Worm (Caenorhabditis elegans): Measurements from ENCODE around the gene pas-1.

DNA sequence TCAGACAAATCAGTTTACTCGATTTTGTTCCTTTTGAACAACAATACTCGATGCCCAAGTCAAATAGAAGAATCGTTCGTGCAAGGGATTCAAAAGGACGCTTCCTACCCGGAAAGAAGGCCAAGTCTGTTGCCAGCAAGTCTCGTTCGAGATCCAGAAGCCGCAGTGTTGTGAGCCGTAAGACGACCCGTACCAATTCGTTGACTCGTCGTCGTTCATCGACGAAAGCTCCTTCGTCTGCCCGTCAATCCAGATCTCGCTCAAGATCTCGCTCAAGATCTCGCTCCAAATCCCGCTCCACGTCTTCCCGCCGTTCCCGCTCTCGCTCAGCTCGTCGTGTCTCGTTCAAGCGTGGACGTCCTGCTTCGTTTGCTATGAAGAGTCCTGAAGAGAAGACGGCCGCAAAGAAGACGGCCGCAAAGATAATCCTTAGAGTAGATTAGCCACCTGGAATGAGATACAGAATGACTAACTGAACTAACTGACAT lies 38.2 kb upstream of the pas-1 start, which contains the start of gene F08H9.2:
- no peak for TF ChIP-seq dmd-4 (tag; optimal IDR thresholded peaks at IDR 0.05; ENCODE audit: borderline replicate concordance)
- TF ChIP-seq F13H6.1 (tag; optimal IDR thresholded peaks at IDR 0.05): no peak
- TF ChIP-seq ama-1 (optimal IDR thresholded peaks at IDR 0.05): no peak
- TF ChIP-seq ceh-48 (tag; optimal IDR thresholded peaks at IDR 0.05): no peak
- no peak for TF ChIP-seq pat-9 (tag; optimal IDR thresholded peaks at IDR 0.05)

Data from whole organism, late embryonic.